Fruit fly (Drosophila melanogaster) whole organism, embryonic: Measurements from ENCODE around the gene SrpRbeta.

Experiments used
- Aef1 ChIP-seq: fragments of 200-800 bp; sonication (Bioruptor generic); IDR thresholded peaks from 3 replicates; pipeline ENCODE4 v1.3.6; 2022; ENCODE audit warnings: missing biosample characterization, missing genetic modification characterization
- Atf-2 ChIP-seq: fragments of 200-800 bp; sonication (Bioruptor generic); optimal IDR thresholded peaks from 2 replicates; lab custom pipeline; 2016; ENCODE audit warnings: missing biosample characterization, missing genetic modification characterization
- Atf6 ChIP-seq: fragments of 200-800 bp; sonication (Bioruptor generic); IDR thresholded peaks from 2 replicates; pipeline ENCODE4 v1.3.6; 2022; ENCODE audit warnings: missing biosample characterization, missing genetic modification characterization
- Awh ChIP-seq: fragments of 200-800 bp; sonication (Bioruptor generic); IDR thresholded peaks from 2 replicates; pipeline ENCODE4, ENCODE4 v1.3.6; 2022; ENCODE audit warnings: missing biosample characterization, missing genetic modification characterization
- BEAF-32 ChIP-seq: fragments of 200-800 bp; sonication (Bioruptor generic); optimal IDR thresholded peaks from 3 replicates; lab custom pipeline; 2017; ENCODE audit warnings: missing biosample characterization, missing genetic modification characterization, mild to moderate bottlenecking, moderate library complexity, missing genetic modification reagents
- CG10209 ChIP-seq: fragments of 200-800 bp; sonication (Bioruptor generic); optimal IDR thresholded peaks from 3 replicates; lab custom pipeline; 2017; ENCODE audit warnings: missing biosample characterization, mild to moderate bottlenecking, missing genetic modification characterization, missing genetic modification reagents
- CG10462 ChIP-seq: fragments of 200-800 bp; sonication (Bioruptor generic); optimal IDR thresholded peaks from 2 replicates; lab custom pipeline; 2016; ENCODE audit warnings: missing biosample characterization, missing genetic modification characterization
- CG10543 ChIP-seq: fragments of 200-800 bp; sonication (Bioruptor generic); optimal IDR thresholded peaks from 3 replicates; lab custom pipeline; 2017; ENCODE audit warnings: missing biosample characterization, mild to moderate bottlenecking, missing genetic modification characterization, moderate library complexity
- CG10979 ChIP-seq: fragments of 200-800 bp; sonication (Bioruptor generic); optimal IDR thresholded peaks from 2 replicates; lab custom pipeline; 2018; ENCODE audit warnings: missing biosample characterization, mild to moderate bottlenecking, missing genetic modification characterization, moderate library complexity
- CG11504 ChIP-seq: fragments of 200-800 bp; sonication (Bioruptor generic); optimal IDR thresholded peaks from 3 replicates; lab custom pipeline; 2019; ENCODE audit warnings: missing biosample characterization, mild to moderate bottlenecking, missing genetic modification characterization, moderate library complexity
- CG12155 ChIP-seq: fragments of 200-800 bp; sonication (Bioruptor generic); optimal IDR thresholded peaks from 3 replicates; lab custom pipeline; 2016; ENCODE audit warnings: missing biosample characterization, missing genetic modification characterization
- CG12659 ChIP-seq: fragments of 200-800 bp; sonication (Bioruptor generic); optimal IDR thresholded peaks from 3 replicates; lab custom pipeline; 2017; ENCODE audit warnings: mild to moderate bottlenecking, missing biosample characterization, missing genetic modification reagents, missing genetic modification characterization
- CG1529 ChIP-seq: fragments of 200-800 bp; sonication (Bioruptor generic); optimal IDR thresholded peaks from 3 replicates; lab custom pipeline; 2018; ENCODE audit warnings: missing biosample characterization, missing genetic modification characterization
- CG1647 ChIP-seq: fragments of 200-800 bp; sonication (Bioruptor generic); optimal IDR thresholded peaks from 3 replicates; lab custom pipeline; 2016; ENCODE audit warnings: missing biosample characterization, missing genetic modification characterization
- CG17186 ChIP-seq: fragments of 200-800 bp; sonication (Bioruptor generic); optimal IDR thresholded peaks from 3 replicates; lab custom pipeline; 2017; ENCODE audit warnings: missing biosample characterization, missing genetic modification reagents, missing genetic modification characterization
- CG1792 ChIP-seq: fragments of 200-800 bp; sonication (Bioruptor generic); optimal IDR thresholded peaks from 2 replicates; lab custom pipeline; 2016; ENCODE audit warnings: missing biosample characterization, missing genetic modification characterization
- CG1832 ChIP-seq: fragments of 200-800 bp; sonication (Bioruptor generic); optimal IDR thresholded peaks from 2 replicates; lab custom pipeline; 2017; ENCODE audit warnings: missing biosample characterization, mild to moderate bottlenecking, missing genetic modification characterization, inconsistent platforms
- CG30431 ChIP-seq: fragments of 200-800 bp; sonication (Bioruptor generic); optimal IDR thresholded peaks from 2 replicates; lab custom pipeline; 2017; ENCODE audit warnings: missing biosample characterization, missing genetic modification characterization
- CG6654 ChIP-seq: fragments of 200-800 bp; sonication (Bioruptor generic); optimal IDR thresholded peaks from 2 replicates; lab custom pipeline; 2017; ENCODE audit warnings: missing biosample characterization, mild to moderate bottlenecking, missing genetic modification characterization
- CG7556 ChIP-seq: fragments of 200-800 bp; sonication (Bioruptor generic); optimal IDR thresholded peaks from 2 replicates; lab custom pipeline; 2017; ENCODE audit warnings: missing biosample characterization, mild to moderate bottlenecking, missing genetic modification characterization
- CG8478 ChIP-seq: fragments of >200 bp; optimal IDR thresholded peaks from 2 replicates; lab custom pipeline; 2018
- CG8765 ChIP-seq: fragments of 200-800 bp; sonication (Bioruptor generic); IDR thresholded peaks from 2 replicates; pipeline ENCODE4 v1.3.6; 2022; ENCODE audit warnings: missing biosample characterization, missing genetic modification characterization
- CG9215 ChIP-seq: fragments of 200-800 bp; sonication (Bioruptor generic); IDR thresholded peaks from 2 replicates; pipeline ENCODE4 v1.3.6; 2022; ENCODE audit warnings: missing biosample characterization, missing genetic modification characterization
- Dref ChIP-seq: fragments of 200-800 bp; sonication (Bioruptor generic); IDR thresholded peaks from 2 replicates; pipeline ENCODE4 v1.3.6; 2022; ENCODE audit warnings: missing biosample characterization, missing genetic modification characterization
- E2f2 ChIP-seq: fragments of 200-800 bp; sonication (Bioruptor generic); IDR thresholded peaks from 2 replicates; pipeline ENCODE4 v1.3.6; 2022; ENCODE audit warnings: missing biosample characterization, missing genetic modification characterization
- HmgD ChIP-seq: fragments of 200-800 bp; sonication (Bioruptor generic); optimal IDR thresholded peaks from 3 replicates; lab custom pipeline; 2016; ENCODE audit warnings: missing biosample characterization, missing genetic modification characterization
- Hr3 ChIP-seq: fragments of 200-800 bp; sonication (Bioruptor generic); optimal IDR thresholded peaks from 3 replicates; lab custom pipeline; 2016; ENCODE audit warnings: missing biosample characterization, missing genetic modification characterization
- Kr ChIP-seq: fragments of 200-800 bp; sonication (Bioruptor generic); optimal IDR thresholded peaks from 2 replicates; lab custom pipeline; 2017; ENCODE audit warnings: missing biosample characterization, mild to moderate bottlenecking, missing genetic modification characterization
- NFAT ChIP-seq: fragments of 200-800 bp; sonication (Bioruptor generic); IDR thresholded peaks from 2 replicates; pipeline ENCODE4 v1.3.6; 2022; ENCODE audit warnings: missing biosample characterization, missing genetic modification characterization
- Rx ChIP-seq: fragments of 200-800 bp; sonication (Bioruptor generic); IDR thresholded peaks from 2 replicates; pipeline ENCODE4 v1.3.6; 2022; ENCODE audit warnings: missing biosample characterization, missing genetic modification characterization
- Side ChIP-seq: fragments of 200-800 bp; sonication (Bioruptor generic); optimal IDR thresholded peaks from 2 replicates; lab custom pipeline; 2016; ENCODE audit warnings: missing biosample characterization, missing genetic modification characterization
- Sox102F ChIP-seq: fragments of 200-800 bp; sonication (Bioruptor generic); optimal IDR thresholded peaks from 2 replicates; lab custom pipeline; 2018; ENCODE audit warnings: missing biosample characterization, mild to moderate bottlenecking, missing genetic modification characterization, moderate library complexity
- Xrp1 ChIP-seq: fragments of 200-800 bp; sonication (Bioruptor generic); IDR thresholded peaks from 2 replicates; pipeline ENCODE4 v1.3.6; 2022; ENCODE audit warnings: missing biosample characterization, missing genetic modification characterization
- ap ChIP-seq: fragments of 200-800 bp; sonication (Bioruptor generic); IDR thresholded peaks from 2 replicates; pipeline ENCODE4 v1.3.6; 2022; ENCODE audit warnings: missing biosample characterization, missing genetic modification characterization
- bbx ChIP-seq: fragments of 200-800 bp; sonication (Bioruptor generic); IDR thresholded peaks from 2 replicates; pipeline ENCODE4 v1.3.6; 2022; ENCODE audit warnings: missing biosample characterization, missing genetic modification characterization; ENCODE audit not compliant: partially characterized antibody
- cg ChIP-seq: fragments of 200-800 bp; sonication (Bioruptor generic); optimal IDR thresholded peaks from 3 replicates; lab custom pipeline; 2019; ENCODE audit warnings: missing biosample characterization, mild to moderate bottlenecking, missing genetic modification characterization, moderate library complexity
- dimm ChIP-seq: fragments of 200-800 bp; sonication (Bioruptor generic); IDR thresholded peaks from 2 replicates; pipeline ENCODE4 v1.3.6; 2022; ENCODE audit warnings: missing biosample characterization, missing genetic modification characterization
- dpn ChIP-seq, 2 experiments: fragments of 200-800 bp; sonication (Bioruptor generic); optimal IDR thresholded peaks; 3 replicates each; lab custom pipeline; 2016; ENCODE audit warnings: missing biosample characterization in 2 of 2, missing genetic modification characterization in 2 of 2
- dysf ChIP-seq: fragments of 200-800 bp; sonication (Bioruptor generic); IDR thresholded peaks from 3 replicates; pipeline ENCODE4 v1.3.6; 2022; ENCODE audit warnings: missing biosample characterization, missing genetic modification characterization
- esg ChIP-seq: fragments of 200-800 bp; sonication (Bioruptor generic); conservative IDR thresholded peaks from 2 replicates; pipeline ENCODE4 v1.3.6; 2022; ENCODE audit warnings: missing biosample characterization, missing genetic modification characterization
- eyg ChIP-seq: fragments of 200-800 bp; sonication (Bioruptor generic); optimal IDR thresholded peaks from 3 replicates; lab custom pipeline; 2016; ENCODE audit warnings: missing biosample characterization, missing genetic modification characterization
- fd64A ChIP-seq: fragments of 200-800 bp; sonication (Bioruptor generic); optimal IDR thresholded peaks from 3 replicates; lab custom pipeline; 2018; ENCODE audit warnings: missing biosample characterization, mild to moderate bottlenecking, missing genetic modification characterization
- kay ChIP-seq: fragments of 200-800 bp; sonication (Bioruptor generic); optimal IDR thresholded peaks from 2 replicates; lab custom pipeline; 2016; ENCODE audit warnings: missing biosample characterization, missing genetic modification characterization
- mirr ChIP-seq: fragments of 200-800 bp; sonication (Bioruptor generic); optimal IDR thresholded peaks from 3 replicates; lab custom pipeline; 2018; ENCODE audit warnings: missing biosample characterization, mild to moderate bottlenecking, missing genetic modification characterization
- scrt ChIP-seq: fragments of 200-800 bp; sonication (Bioruptor generic); optimal IDR thresholded peaks from 2 replicates; lab custom pipeline; 2018; ENCODE audit warnings: missing biosample characterization, mild to moderate bottlenecking, missing genetic modification characterization, moderate library complexity
- sens-2 ChIP-seq: fragments of 200-800 bp; sonication (Bioruptor generic); IDR thresholded peaks from 2 replicates; pipeline ENCODE4 v1.3.6; 2022; ENCODE audit warnings: missing biosample characterization, missing genetic modification characterization
- tin ChIP-seq: fragments of 200-800 bp; sonication (Bioruptor generic); optimal IDR thresholded peaks from 3 replicates; lab custom pipeline; 2016; ENCODE audit warnings: missing biosample characterization, missing genetic modification characterization
- vfl ChIP-seq: fragments of 200-800 bp; sonication (Bioruptor generic); optimal IDR thresholded peaks from 2 replicates; lab custom pipeline; 2016; ENCODE audit warnings: missing biosample characterization, missing genetic modification characterization
- zen2 ChIP-seq: fragments of 200-800 bp; sonication (Bioruptor generic); IDR thresholded peaks from 3 replicates; pipeline ENCODE4 v1.3.6; 2022; ENCODE audit warnings: missing biosample characterization, missing genetic modification characterization; ENCODE audit not compliant: partially characterized antibody

SrpRbeta gene

DNA sequence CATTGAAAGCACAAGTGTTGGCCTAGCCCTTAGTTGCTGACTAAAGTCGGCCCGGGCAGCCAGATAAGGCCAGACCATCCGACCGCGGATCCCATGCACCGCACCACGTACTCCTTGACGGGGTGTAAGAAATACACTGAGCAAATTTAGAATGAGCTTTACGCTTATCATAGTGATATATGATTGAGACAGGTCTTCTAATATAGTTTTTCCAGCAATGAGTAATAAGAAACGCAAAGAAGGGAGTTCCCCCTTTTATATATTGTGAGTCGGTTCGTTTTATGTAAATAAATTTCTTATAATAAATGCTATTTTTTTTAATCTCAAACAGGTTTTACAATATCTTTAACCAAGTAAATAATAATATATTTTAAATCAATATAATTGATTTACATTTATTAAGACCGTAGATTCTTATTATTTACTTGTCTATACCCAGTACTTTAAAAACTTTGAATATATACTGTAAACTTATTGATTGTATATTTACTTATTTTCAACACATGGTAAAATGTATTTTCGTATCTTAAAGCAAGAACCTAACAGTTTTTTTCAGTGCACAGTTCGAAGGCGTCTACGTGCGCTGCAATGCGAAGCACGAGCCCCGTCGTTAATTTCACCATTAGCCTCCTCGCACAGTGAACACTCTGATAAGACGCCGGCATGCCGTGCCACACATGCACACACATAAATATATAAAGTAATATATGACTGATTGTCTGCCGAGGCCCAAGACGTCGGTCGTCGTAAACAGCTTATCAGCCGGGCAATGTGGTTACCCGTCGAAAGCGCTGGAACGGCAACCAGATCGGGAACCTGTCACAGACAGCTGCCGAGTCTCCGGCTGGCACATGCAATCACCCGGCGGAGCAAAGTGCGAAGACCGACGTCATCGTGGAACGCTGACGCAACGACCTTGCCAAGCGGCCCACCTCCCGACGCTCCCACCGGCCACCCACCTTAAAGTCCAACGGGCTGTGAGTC lies 27.8 kb downstream of the SrpRbeta start (continued):
- no peak for TF ChIP-seq Dref (GFP tag; lab: Robert Waterston, UW)
- TF ChIP-seq Awh (GFP tag; lab: Robert Waterston, UW) = no peak
- peak in 1 of 2 experiments; percentile 45 for TF ChIP-seq dpn (GFP tag; optimal IDR thresholded peaks at IDR 0.05; lab: Kevin White, UChicago)
- TF ChIP-seq CG11504 (tag; lab: Kevin White, UChicago) = peak; percentile 78
- TF ChIP-seq dimm (GFP tag; lab: Robert Waterston, UW) = no peak
- no peak for TF ChIP-seq Side (GFP tag; lab: Kevin White, UChicago)
- TF ChIP-seq CG1792 (GFP tag; lab: Kevin White, UChicago) = no peak
- TF ChIP-seq CG9215 (GFP tag; lab: Robert Waterston, UW) = 0 out of 2 replicates have a peak, but pooled peaks have one; percentile 37
- no peak for TF ChIP-seq Atf-2 (GFP tag; lab: Kevin White, UChicago)
- peak; percentile 50; the same call in 1 of the 2 replicates for TF ChIP-seq bbx (GFP tag; lab: Robert Waterston, UW)
- TF ChIP-seq cg (GFP tag; lab: Kevin White, UChicago) = peak; percentile 30
- TF ChIP-seq Hr3 = peak; percentile 64
- no peak for TF ChIP-seq scrt (GFP tag; lab: Kevin White, UChicago)
- TF ChIP-seq CG10462 = no peak
- no peak for TF ChIP-seq CG30431 (GFP tag; lab: Kevin White, UChicago)
- TF ChIP-seq Sox102F (GFP tag; lab: Kevin White, UChicago) = peak; percentile 58
- no peak for TF ChIP-seq BEAF-32 (GFP tag; lab: Kevin White, UChicago)
- peak; percentile 60 for TF ChIP-seq CG10979
- peak; percentile 59 for TF ChIP-seq mirr (GFP tag; lab: Kevin White, UChicago)
- TF ChIP-seq zen2 (GFP tag; lab: Robert Waterston, UW) = 0 out of 3 replicates have a peak, but pooled peaks have one; percentile 27
- TF ChIP-seq dysf = peak; percentile 51; the same call in 2 of the 3 replicates
- TF ChIP-seq CG10543 (GFP tag; lab: Kevin White, UChicago) = peak; percentile 86
- TF ChIP-seq tin (GFP tag; lab: Kevin White, UChicago) = peak; percentile 12
- no peak for TF ChIP-seq CG1832 (GFP tag; lab: Kevin White, UChicago)
- TF ChIP-seq CG1529 (GFP tag; lab: Kevin White, UChicago) = no peak
- TF ChIP-seq eyg (GFP tag; lab: Kevin White, UChicago) = no peak
- no peak for TF ChIP-seq vfl (GFP tag; lab: Kevin White, UChicago)
- no peak for TF ChIP-seq CG1647 (GFP tag; lab: Kevin White, UChicago)
- TF ChIP-seq CG10209 = peak; percentile 66
- TF ChIP-seq CG17186 (GFP tag; lab: Kevin White, UChicago) = no peak
- TF ChIP-seq CG12155 (GFP tag; lab: Kevin White, UChicago) = peak; percentile 44
- 0 out of 2 replicates have a peak, but pooled peaks have one; percentile 33 for TF ChIP-seq NFAT
- TF ChIP-seq CG7556 = peak; percentile 85
- no peak for TF ChIP-seq ap (GFP tag; lab: Robert Waterston, UW)
- TF ChIP-seq Aef1 = 0 out of 3 replicates have a peak, but pooled peaks have one; percentile 8
- no peak for TF ChIP-seq CG6654 (GFP tag; lab: Kevin White, UChicago)
- TF ChIP-seq CG8478 (lab: Kevin White, UChicago) = no peak
- TF ChIP-seq fd64A (GFP tag; lab: Kevin White, UChicago) = no peak
- no peak for TF ChIP-seq Rx (GFP tag; lab: Robert Waterston, UW)
- peak; percentile 46 for TF ChIP-seq Xrp1 (GFP tag; lab: Robert Waterston, UW)
- TF ChIP-seq CG12659 (GFP tag; lab: Kevin White, UChicago) = peak; percentile 68
- TF ChIP-seq Atf6 (GFP tag; lab: Robert Waterston, UW) = no peak
- 0 out of 2 replicates have a peak, but pooled peaks have one; percentile 4 for TF ChIP-seq esg (GFP tag; lab: Robert Waterston, UW)
- TF ChIP-seq sens-2 (GFP tag; lab: Robert Waterston, UW) = no peak
- no peak for TF ChIP-seq CG8765 (GFP tag; lab: Robert Waterston, UW)
- no peak for TF ChIP-seq Kr (GFP tag; lab: Kevin White, UChicago)
- 0 out of 2 replicates have a peak, but pooled peaks have one; percentile 21 for TF ChIP-seq E2f2 (GFP tag; lab: Robert Waterston, UW)
- TF ChIP-seq kay = peak; percentile 23
- no peak for TF ChIP-seq HmgD
